Fruit fly (Drosophila melanogaster): ENCODE measurements around the gene Npc1a.
A peak's percentile ranks its signal among the peaks of the same experiment; 100 is the strongest.

The Npc1a gene

dm6 chr2L:10249655-10250202 lies 28.7 kb upstream of the Npc1a start:
- TF ChIP-seq CG17801 (GFP tag; optimal IDR thresholded peaks at IDR 0.05; ENCODE audit: partially characterized antibody) = no peak

DNA sequence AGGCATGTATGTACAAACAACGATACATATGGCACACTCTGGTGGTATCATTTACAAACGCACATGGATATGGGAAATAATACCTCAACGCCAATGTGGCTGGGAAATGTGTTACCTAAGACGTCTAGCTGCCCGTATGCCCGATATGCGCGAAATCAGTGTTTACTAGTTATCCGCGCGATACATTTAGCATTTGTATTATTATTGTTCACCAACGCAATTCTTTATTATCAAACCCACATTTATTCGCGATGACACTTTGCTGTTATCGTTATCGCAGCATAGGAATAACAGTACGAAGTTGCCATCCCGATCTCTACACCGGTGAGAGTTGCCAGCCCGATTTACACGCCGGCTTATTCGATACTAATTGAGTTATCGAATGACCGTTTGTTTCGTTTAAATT lies 25.8 kb upstream of the Npc1a start, which contains the start of gene chico:
Gene chico (minus strand): TSS at position 294 of the 406 bp plus-strand sequence.
- TF ChIP-seq CG17801 (GFP tag; optimal IDR thresholded peaks at IDR 0.05; ENCODE audit: partially characterized antibody) = no peak

DNA sequence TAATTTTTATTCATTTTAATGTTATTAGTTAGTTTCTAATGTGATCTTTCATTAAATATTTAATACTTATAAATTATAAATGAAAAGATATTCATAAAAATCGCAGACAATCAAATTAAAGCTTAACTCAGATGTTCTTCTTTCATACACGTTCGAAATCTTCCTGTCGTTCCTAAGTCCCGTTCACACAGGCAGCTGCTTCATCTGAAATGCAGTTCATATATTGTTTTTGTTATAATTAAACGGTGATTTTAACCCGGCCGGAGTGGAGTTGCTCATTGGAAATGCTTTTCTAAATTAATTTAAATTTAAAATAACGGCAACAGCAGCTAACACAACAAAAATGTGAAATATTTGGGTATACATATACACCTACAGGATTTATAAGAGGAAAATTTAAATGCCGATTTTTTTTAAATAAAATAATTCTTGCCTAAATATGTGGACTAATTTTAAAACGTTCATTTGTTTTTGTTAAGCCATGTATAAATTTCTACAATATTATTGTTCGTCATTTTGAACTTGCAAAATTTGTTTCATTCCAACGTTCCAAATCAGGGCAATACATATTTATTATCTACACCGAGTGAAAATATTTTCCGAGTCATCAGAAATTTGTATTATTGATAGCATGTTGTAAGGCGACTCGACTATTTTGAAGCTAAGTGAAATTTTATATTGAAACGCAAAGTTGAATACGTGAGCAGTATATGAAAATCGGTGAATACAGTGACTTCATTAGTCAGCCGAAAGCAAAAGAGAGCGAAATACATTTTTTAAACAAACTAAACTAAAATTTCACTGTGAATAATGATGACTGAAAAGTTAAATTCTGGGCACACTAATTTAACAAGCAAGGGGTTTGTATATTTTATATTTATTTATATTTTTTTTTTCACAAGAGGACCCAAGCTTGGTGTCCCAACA lies 18.0 kb upstream of the Npc1a start, which contains the start of gene me31B:
Gene me31B (plus strand): TSS at position 616 of the 927 bp plus-strand sequence.
- TF ChIP-seq CG17801 (GFP tag; optimal IDR thresholded peaks at IDR 0.05; ENCODE audit: partially characterized antibody) = peak; percentile 26

DNA sequence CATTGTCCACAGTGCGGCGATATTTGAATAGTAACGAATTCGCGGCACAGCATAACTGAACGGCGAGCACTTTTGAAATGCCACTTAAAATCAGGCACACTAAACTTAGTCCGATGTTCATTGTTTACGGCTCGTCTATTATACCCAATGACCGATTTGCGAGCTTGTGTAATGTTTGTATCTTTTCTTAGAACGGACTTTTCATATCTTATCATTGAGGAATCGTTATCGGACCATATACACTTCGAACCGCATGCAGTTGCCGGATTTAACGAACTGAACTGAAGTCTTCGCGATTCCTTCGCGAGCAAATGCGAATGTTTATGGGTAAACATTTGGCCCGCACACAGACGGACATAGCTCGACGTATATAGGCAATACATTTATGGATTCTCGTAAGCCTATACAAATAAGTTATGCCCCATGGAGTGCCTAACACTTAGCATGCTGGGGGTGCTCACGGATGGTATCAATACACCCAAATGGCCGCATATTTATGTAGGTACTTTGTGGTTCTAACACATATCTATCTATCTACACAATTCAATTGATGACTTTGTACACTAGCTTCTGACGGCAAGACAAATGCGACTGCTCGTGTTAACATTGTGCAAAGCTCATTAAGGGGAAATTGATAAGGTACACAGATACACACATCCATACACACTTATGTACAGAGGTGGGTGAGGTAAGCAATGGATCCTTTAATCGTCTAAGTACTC lies 16.9 kb upstream of the Npc1a start, which contains the start of gene mthl15:
Gene mthl15 (minus strand): TSS at position 593 of the 722 bp plus-strand sequence.
- TF ChIP-seq CG17801 (GFP tag; optimal IDR thresholded peaks at IDR 0.05; ENCODE audit: partially characterized antibody) = no peak

DNA sequence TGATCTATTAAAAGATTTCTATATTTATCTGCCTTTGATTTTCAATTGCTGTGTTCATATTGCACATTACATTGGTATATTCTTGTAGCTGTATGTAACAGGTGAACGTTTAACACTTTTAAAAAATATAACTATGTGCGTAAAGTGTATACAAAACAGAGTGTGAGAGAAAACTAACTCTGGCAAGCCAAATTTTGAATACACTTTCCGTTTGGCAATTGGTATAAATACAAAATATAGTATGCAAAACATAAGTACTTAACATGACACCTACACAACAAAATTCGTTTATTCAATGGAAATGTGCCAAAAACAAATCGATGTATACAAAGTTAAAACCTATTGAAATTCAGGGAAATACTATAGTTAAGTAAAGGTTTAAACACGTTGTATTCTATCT lies 11.8 kb upstream of the Npc1a start:
- TF ChIP-seq CG17801 (GFP tag; optimal IDR thresholded peaks at IDR 0.05; ENCODE audit: partially characterized antibody) = no peak

DNA sequence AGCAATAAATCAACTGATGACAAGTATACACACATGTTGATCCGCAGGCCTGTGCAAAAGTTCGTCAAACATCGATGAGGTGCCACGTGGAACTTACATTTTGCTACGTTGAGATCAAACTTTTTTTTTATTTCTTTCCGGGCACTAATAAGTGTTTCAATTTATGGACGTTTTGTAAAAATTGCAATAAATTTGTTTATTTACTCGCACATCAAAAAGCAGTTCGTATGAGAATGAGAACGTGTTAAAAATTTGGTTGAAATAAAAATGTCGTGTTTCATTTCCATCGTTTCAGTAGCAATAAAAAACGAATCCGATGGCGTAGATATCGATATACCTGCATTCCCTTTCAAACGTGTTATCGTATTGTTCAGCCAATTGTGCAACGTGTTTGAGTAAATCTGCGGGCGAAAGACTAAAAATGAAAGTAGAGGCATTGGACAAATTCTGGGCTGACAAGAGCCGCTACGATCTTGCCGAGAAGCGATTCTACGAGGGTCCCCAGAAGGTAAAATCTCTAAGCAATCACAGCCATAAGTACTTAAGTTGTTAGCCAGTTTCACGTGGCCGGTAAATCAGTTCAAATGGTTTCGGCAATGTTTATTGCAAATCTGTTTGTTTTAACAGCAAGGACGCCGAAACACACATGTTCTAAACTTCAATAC lies 11.3 kb upstream of the Npc1a start, which contains the start of gene eEF1delta:
Gene eEF1delta (plus strand): TSS at position 356 of the 665 bp plus-strand sequence.
- no peak for TF ChIP-seq CG17801 (GFP tag; optimal IDR thresholded peaks at IDR 0.05; ENCODE audit: partially characterized antibody)

DNA sequence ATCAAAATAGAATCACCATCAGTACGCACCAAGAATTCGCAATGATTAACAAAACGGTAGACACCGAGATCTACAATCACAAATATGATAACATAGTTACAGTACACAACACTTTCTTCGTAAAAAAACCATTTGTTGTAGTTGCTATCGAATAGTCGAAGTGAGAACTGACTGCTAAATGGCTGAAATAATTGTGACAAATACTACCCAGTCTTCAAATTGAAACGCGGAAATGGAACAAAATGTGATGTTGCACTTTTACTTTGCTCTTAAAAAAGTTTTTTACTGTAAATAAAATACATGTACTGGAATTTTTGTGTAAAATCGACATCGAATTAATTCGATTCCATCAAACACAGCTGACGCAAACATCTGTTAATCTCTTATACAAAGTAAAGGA lies 10.5 kb upstream of the Npc1a start, which contains the start of gene ova:
Gene ova (minus strand): TSS at position 183 of the 400 bp plus-strand sequence.
- TF ChIP-seq CG17801 (GFP tag; optimal IDR thresholded peaks at IDR 0.05; ENCODE audit: partially characterized antibody) = no peak

- TF ChIP-seq CG17801 (GFP tag; optimal IDR thresholded peaks at IDR 0.05; ENCODE audit: partially characterized antibody) = no peak
These were observed 10.1 kb upstream of the Npc1a start for dm6 chr2L:10231092-10231494.

DNA sequence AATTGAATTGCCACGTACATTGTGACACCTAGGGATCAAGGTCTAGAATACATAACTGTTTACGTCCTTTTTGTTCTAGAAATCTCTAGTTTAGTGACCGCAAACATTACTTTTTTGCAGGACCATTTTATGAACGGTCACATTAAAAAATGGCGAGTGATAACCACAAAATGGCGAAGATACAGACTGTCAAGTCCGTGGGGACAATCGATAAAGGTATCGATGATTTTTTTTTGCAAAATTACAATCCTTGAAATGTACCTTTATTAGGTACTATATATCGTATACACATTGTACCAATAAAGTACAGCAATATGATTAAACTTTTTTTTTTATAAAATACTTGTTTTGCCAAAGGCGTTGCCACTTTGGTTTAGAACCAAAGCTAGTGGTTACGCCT lies 9.4 kb upstream of the Npc1a start:
- TF ChIP-seq CG17801 (GFP tag; optimal IDR thresholded peaks at IDR 0.05; ENCODE audit: partially characterized antibody) = no peak

dm6 chr2L:10226724-10227407 lies 5.8 kb upstream of the Npc1a start, which contains the start of gene CG5708:
CG5708 (minus strand) TSS chr2L:10226808.
- TF ChIP-seq CG17801 (GFP tag; optimal IDR thresholded peaks at IDR 0.05; ENCODE audit: partially characterized antibody) = no peak

DNA sequence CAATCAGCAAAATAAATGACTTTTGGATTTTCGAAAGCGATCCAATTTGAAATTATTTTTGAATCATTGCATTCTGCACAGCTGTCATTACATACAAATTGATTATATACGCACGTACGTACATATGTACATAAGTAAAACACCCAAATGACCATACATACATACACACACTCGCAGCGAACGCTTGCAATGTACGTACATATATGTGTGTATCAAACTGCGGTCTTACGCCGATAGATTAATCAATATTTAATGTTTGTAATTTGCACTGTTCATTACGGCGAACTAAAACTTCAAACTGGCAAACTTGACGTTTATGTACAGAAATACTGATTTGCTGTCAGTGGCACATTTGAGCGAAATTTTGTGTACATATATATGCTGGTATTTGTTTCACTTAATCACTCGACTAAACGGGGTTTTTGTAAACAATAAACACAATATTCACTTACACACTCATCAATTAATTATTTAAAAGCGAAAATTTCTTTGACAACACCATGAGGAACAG lies 5.3 kb upstream of the Npc1a start:
- TF ChIP-seq CG17801 (GFP tag; optimal IDR thresholded peaks at IDR 0.05; ENCODE audit: partially characterized antibody) = no peak

DNA sequence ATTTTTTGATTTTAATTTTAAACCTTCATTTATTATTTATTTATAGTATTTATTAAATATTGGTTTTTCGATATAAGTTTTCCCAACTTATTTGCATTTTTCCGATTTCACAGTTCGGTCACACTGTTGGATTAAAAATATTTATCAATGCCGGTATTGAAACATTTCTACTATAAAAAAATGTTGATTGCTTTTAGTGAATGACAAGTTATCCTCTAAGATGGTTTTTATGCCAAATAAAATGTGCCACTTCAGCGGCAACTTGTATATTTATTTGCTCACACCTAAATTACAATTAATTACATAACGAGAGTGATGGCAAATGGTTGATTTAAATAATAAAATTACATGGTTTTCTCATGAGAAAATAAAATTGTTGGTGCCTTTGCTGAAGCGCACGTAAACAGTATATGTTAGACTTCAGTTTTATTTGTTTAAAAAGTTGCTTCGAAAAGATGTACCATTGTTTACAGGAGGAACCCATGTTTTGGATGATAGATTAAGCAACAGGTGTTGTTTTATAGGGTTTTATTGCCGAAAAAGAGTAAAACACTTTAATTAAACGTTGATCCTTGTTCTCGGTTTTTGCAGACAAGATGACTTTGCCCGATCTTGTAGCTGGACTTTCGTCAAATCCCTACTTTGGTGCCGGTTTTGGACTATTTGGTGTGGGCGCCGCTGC lies 1.7 kb upstream of the Npc1a start, which contains the start of gene Bcs1:
Gene Bcs1 (plus strand): TSS at position 108 of the 682 bp plus-strand sequence.
- TF ChIP-seq CG17801 (GFP tag; optimal IDR thresholded peaks at IDR 0.05; ENCODE audit: partially characterized antibody) = no peak

DNA sequence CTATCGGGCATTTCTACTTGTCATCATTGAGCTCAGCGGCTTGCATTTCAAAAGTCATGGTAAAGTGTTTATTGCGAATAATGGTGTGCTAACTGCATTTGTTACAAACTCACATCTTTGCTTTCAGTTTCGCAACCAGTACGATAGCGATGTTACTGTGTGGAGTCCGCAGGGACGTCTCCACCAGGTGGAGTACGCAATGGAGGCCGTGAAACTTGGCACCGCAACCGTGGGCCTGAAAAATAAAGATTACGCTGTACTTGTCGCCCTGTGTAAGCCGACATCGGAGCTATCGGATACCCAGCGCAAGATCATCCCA lies 330 bp upstream of the Npc1a start:
- TF ChIP-seq CG17801 (GFP tag; optimal IDR thresholded peaks at IDR 0.05; ENCODE audit: partially characterized antibody) = no peak
